Worm (Caenorhabditis elegans): ENCODE data around the gene ins-17.

ce11 chrIII:4429402-4429801 lies 48.0 kb downstream of the ins-17 start, which contains the start of gene C28A5.6:
- no peak for TF ChIP-seq W03F9.2 (tag; optimal IDR thresholded peaks at IDR 0.05)
- no peak for TF ChIP-seq dao-5 (tag; optimal IDR thresholded peaks at IDR 0.05)
- TF ChIP-seq him-1 (tag; optimal IDR thresholded peaks at IDR 0.05): no peak
